Worm (Caenorhabditis elegans) whole organism, mixed stage, embryonic: Measurements from ENCODE around the gene T21C9.11.

Source experiments
- elt-3 ChIP-seq: fragments of 150-350 bp; optimal IDR thresholded peaks from 2 replicates; lab custom pipeline; 2014; ENCODE audit warnings: missing biosample characterization, missing genetic modification characterization
- flh-1 ChIP-seq: fragments of 200-800 bp; sonication (Bioruptor generic); optimal IDR thresholded peaks from 2 replicates; lab custom pipeline; 2018; ENCODE audit warnings: mild to moderate bottlenecking, missing genetic modification characterization, moderate library complexity, missing compliant biosample characterization
- mep-1 ChIP-seq: fragments of 150-350 bp; optimal IDR thresholded peaks from 2 replicates; lab custom pipeline; 2017; ENCODE audit warnings: missing biosample characterization, missing genetic modification reagents, missing genetic modification characterization, inconsistent platforms
- nhr-2 ChIP-seq: fragments of 150-350 bp; optimal IDR thresholded peaks from 2 replicates; lab custom pipeline; 2014; ENCODE audit warnings: missing biosample characterization, missing genetic modification characterization
- pha-4 ChIP-seq: fragments of 150-350 bp; optimal IDR thresholded peaks from 2 replicates; lab custom pipeline; 2018; ENCODE audit warnings: missing biosample characterization, missing genetic modification reagents, missing genetic modification characterization
- sptf-1 ChIP-seq: sonication (generic microtip); optimal IDR thresholded peaks from 2 replicates; lab custom pipeline; 2017; ENCODE audit warnings: mild to moderate bottlenecking, missing genetic modification characterization, moderate library complexity, missing compliant biosample characterization

ce11 chrV:10548981-10549380, 45.7 kb downstream of the T21C9.11 start, which contains the start of gene srd-34:
- TF ChIP-seq nhr-2 (tag; lab: Kevin White, UChicago) (no peak), pha-4 (tag; lab: Kevin White, UChicago) (no peak), mep-1 (tag; lab: Kevin White, UChicago) (no peak), elt-3 (tag; lab: Kevin White, UChicago) (no peak), flh-1 (GFP tag; lab: Kevin White, UChicago) (no peak), sptf-1 (tag; lab: Kevin White, UChicago) (no peak)
